Fruit fly (Drosophila melanogaster) whole organism, pupa: ENCODE measurements around the gene CG4467.

Source experiments
- CG15710 ChIP-seq: fragments of 200-800 bp; sonication (Bioruptor generic); optimal IDR thresholded peaks from 2 replicates; lab custom pipeline; 2018; ENCODE audit warnings: missing biosample characterization, mild to moderate bottlenecking, missing genetic modification characterization, moderate library complexity
- CG32121 ChIP-seq: fragments of 200-800 bp; sonication (Bioruptor generic); IDR thresholded peaks from 2 replicates; pipeline ENCODE4 v1.3.6; 2022; ENCODE audit warnings: missing biosample characterization, missing genetic modification characterization
- CG34367 ChIP-seq: fragments of 200-800 bp; sonication (Bioruptor generic); optimal IDR thresholded peaks from 2 replicates; lab custom pipeline; 2018; ENCODE audit warnings: missing biosample characterization, mild to moderate bottlenecking, missing genetic modification characterization
- CG8159 ChIP-seq: fragments of 200-800 bp; sonication (Bioruptor generic); optimal IDR thresholded peaks from 3 replicates; lab custom pipeline; 2018; ENCODE audit warnings: missing biosample characterization, mild to moderate bottlenecking, missing genetic modification characterization, moderate library complexity
- CG8301 ChIP-seq: fragments of 200-800 bp; sonication (Bioruptor generic); optimal IDR thresholded peaks from 2 replicates; lab custom pipeline; 2018; ENCODE audit warnings: missing biosample characterization, mild to moderate bottlenecking, missing genetic modification characterization
- CG9948 ChIP-seq: fragments of 200-800 bp; sonication (Bioruptor generic); optimal IDR thresholded peaks from 2 replicates; lab custom pipeline; 2018; ENCODE audit warnings: missing biosample characterization, mild to moderate bottlenecking, missing genetic modification characterization, moderate library complexity
- D1 ChIP-seq: fragments of 200-800 bp; sonication (Bioruptor generic); optimal IDR thresholded peaks from 2 replicates; lab custom pipeline; 2018; ENCODE audit warnings: missing biosample characterization, mild to moderate bottlenecking, missing genetic modification characterization, moderate library complexity
- EcR ChIP-seq: fragments of 200-800 bp; sonication (Bioruptor generic); optimal IDR thresholded peaks from 3 replicates; lab custom pipeline; 2019; ENCODE audit warnings: missing biosample characterization, missing genetic modification characterization, mild to moderate bottlenecking, moderate library complexity, missing genetic modification reagents
- fd96Ca ChIP-seq: fragments of 200-800 bp; sonication (Bioruptor generic); IDR thresholded peaks from 3 replicates; pipeline ENCODE4 v1.3.6; 2022; ENCODE audit warnings: missing biosample characterization, missing genetic modification characterization
- gl ChIP-seq: fragments of 200-800 bp; sonication (Bioruptor generic); optimal IDR thresholded peaks from 2 replicates; lab custom pipeline; 2018; ENCODE audit warnings: missing biosample characterization, mild to moderate bottlenecking, missing genetic modification characterization
- rn ChIP-seq: fragments of 200-800 bp; sonication (Bioruptor generic); IDR thresholded peaks from 2 replicates; pipeline ENCODE4 v1.3.6; 2022; ENCODE audit warnings: missing biosample characterization, missing genetic modification characterization

dm6 chr3R:23181714-23182337 lies 66.9 kb downstream of the CG4467 start:
- TF ChIP-seq CG34367 (tag; lab: Kevin White, UChicago): no peak
- no peak for TF ChIP-seq CG32121 (GFP tag; lab: Robert Waterston, UW)
- TF ChIP-seq CG8301 (tag; lab: Kevin White, UChicago): no peak
- TF ChIP-seq CG9948: no peak
- TF ChIP-seq EcR (GFP tag; lab: Kevin White, UChicago): no peak
- TF ChIP-seq rn (GFP tag; lab: Robert Waterston, UW): no peak
- no peak for TF ChIP-seq CG8159
- no peak for TF ChIP-seq fd96Ca (GFP tag; lab: Robert Waterston, UW)
- no peak for TF ChIP-seq D1
- no peak for TF ChIP-seq CG15710 (tag; lab: Kevin White, UChicago)
- TF ChIP-seq gl (tag; lab: Kevin White, UChicago): no peak
